Fruit fly (Drosophila melanogaster) whole organism, embryonic: ENCODE data around the gene UQCR-14.

Experiments
- Asciz ChIP-seq: fragments of 200-800 bp; sonication (Bioruptor generic); optimal IDR thresholded peaks from 2 replicates; lab custom pipeline; 2017; ENCODE audit warnings: missing biosample characterization, mild to moderate bottlenecking, missing genetic modification characterization, missing genetic modification reagents
- Awh ChIP-seq: fragments of 200-800 bp; sonication (Bioruptor generic); IDR thresholded peaks from 2 replicates; pipeline ENCODE4, ENCODE4 v1.3.6; 2022; ENCODE audit warnings: missing biosample characterization, missing genetic modification characterization
- CG10147 ChIP-seq: fragments of 200-800 bp; sonication (Bioruptor generic); optimal IDR thresholded peaks from 2 replicates; lab custom pipeline; 2019; ENCODE audit warnings: missing biosample characterization, mild to moderate bottlenecking, missing genetic modification characterization, moderate library complexity
- CG10431 ChIP-seq: fragments of 200-800 bp; sonication (Bioruptor generic); optimal IDR thresholded peaks from 3 replicates; lab custom pipeline; 2018; ENCODE audit warnings: missing biosample characterization, mild to moderate bottlenecking, missing genetic modification characterization
- CG11085 ChIP-seq: fragments of 200-800 bp; sonication (Bioruptor generic); IDR thresholded peaks from 2 replicates; pipeline ENCODE4 v1.3.6; 2022; ENCODE audit warnings: missing biosample characterization, missing genetic modification characterization
- CG12299 ChIP-seq: fragments of 200-800 bp; sonication (Bioruptor generic); optimal IDR thresholded peaks from 2 replicates; lab custom pipeline; 2018; ENCODE audit warnings: missing biosample characterization, mild to moderate bottlenecking, missing genetic modification characterization
- CG13123 ChIP-seq: fragments of 200-800 bp; sonication (Bioruptor generic); optimal IDR thresholded peaks from 2 replicates; lab custom pipeline; 2016; ENCODE audit warnings: missing biosample characterization, missing genetic modification characterization
- CG14667 ChIP-seq: fragments of 200-800 bp; sonication (Bioruptor generic); IDR thresholded peaks from 2 replicates; pipeline ENCODE4 v1.3.6; 2022; ENCODE audit warnings: missing biosample characterization, missing genetic modification characterization
- CG15514 ChIP-seq: fragments of 200-800 bp; sonication (Bioruptor generic); optimal IDR thresholded peaks from 3 replicates; lab custom pipeline; 2017; ENCODE audit warnings: missing biosample characterization, missing genetic modification characterization, mild to moderate bottlenecking, moderate library complexity, missing genetic modification reagents
- CG1603 ChIP-seq: fragments of 200-800 bp; sonication (Bioruptor generic); optimal IDR thresholded peaks from 2 replicates; lab custom pipeline; 2019; ENCODE audit warnings: missing biosample characterization, mild to moderate bottlenecking, missing genetic modification characterization, moderate library complexity
- CG1647 ChIP-seq: fragments of 200-800 bp; sonication (Bioruptor generic); optimal IDR thresholded peaks from 3 replicates; lab custom pipeline; 2016; ENCODE audit warnings: missing biosample characterization, missing genetic modification characterization
- CG17361 ChIP-seq: fragments of 200-800 bp; sonication (Bioruptor generic); IDR thresholded peaks from 3 replicates; pipeline ENCODE4 v1.3.6; 2022; ENCODE audit warnings: missing biosample characterization, missing genetic modification characterization
- CG17802 ChIP-seq: fragments of 200-800 bp; sonication (Bioruptor generic); optimal IDR thresholded peaks from 2 replicates; lab custom pipeline; 2018; ENCODE audit warnings: missing biosample characterization, mild to moderate bottlenecking, missing genetic modification characterization, moderate library complexity
- CG18476 ChIP-seq: fragments of 200-800 bp; sonication (Bioruptor generic); optimal IDR thresholded peaks from 2 replicates; lab custom pipeline; 2016; ENCODE audit warnings: missing biosample characterization, mild to moderate bottlenecking, missing genetic modification characterization
- CG2712 ChIP-seq: fragments of 200-800 bp; optimal IDR thresholded peaks from 3 replicates; lab custom pipeline; 2019; ENCODE audit warnings: missing biosample characterization, mild to moderate bottlenecking, missing genetic modification characterization, moderate library complexity
- CG30403 ChIP-seq: fragments of 200-800 bp; sonication (Bioruptor generic); optimal IDR thresholded peaks from 3 replicates; lab custom pipeline; 2016; ENCODE audit warnings: missing biosample characterization, missing genetic modification characterization
- CG33557 ChIP-seq: fragments of 200-800 bp; sonication (Bioruptor generic); optimal IDR thresholded peaks from 2 replicates; lab custom pipeline; 2019; ENCODE audit warnings: missing biosample characterization, mild to moderate bottlenecking, missing genetic modification characterization, moderate library complexity
- CG7786 ChIP-seq: fragments of 200-800 bp; sonication (Bioruptor generic); optimal IDR thresholded peaks from 2 replicates; lab custom pipeline; 2016; ENCODE audit warnings: missing biosample characterization, missing genetic modification characterization
- CG8089 ChIP-seq: fragments of 200-800 bp; sonication (Bioruptor generic); optimal IDR thresholded peaks from 3 replicates; lab custom pipeline; 2016; ENCODE audit warnings: missing biosample characterization, missing genetic modification characterization
- CG8924 ChIP-seq: fragments of 200-800 bp; optimal IDR thresholded peaks from 3 replicates; lab custom pipeline; 2019; ENCODE audit warnings: missing biosample characterization, mild to moderate bottlenecking, missing genetic modification characterization, moderate library complexity
- CG9437 ChIP-seq: fragments of 200-800 bp; sonication (Bioruptor generic); optimal IDR thresholded peaks from 2 replicates; lab custom pipeline; 2018; ENCODE audit warnings: missing biosample characterization, mild to moderate bottlenecking, missing genetic modification characterization
- CHES-1-like ChIP-seq: fragments of 200-800 bp; sonication (Bioruptor generic); optimal IDR thresholded peaks from 2 replicates; lab custom pipeline; 2016; ENCODE audit warnings: missing biosample characterization, missing genetic modification characterization
- CkIIα-i1 ChIP-seq: fragments of 200-800 bp; sonication (Bioruptor generic); IDR thresholded peaks from 2 replicates; pipeline ENCODE4 v1.3.6; 2022; ENCODE audit warnings: missing biosample characterization, missing genetic modification characterization
- CrebB ChIP-seq: fragments of 200-800 bp; sonication (Bioruptor generic); optimal IDR thresholded peaks from 3 replicates; lab custom pipeline; 2018; ENCODE audit warnings: missing biosample characterization, mild to moderate bottlenecking, missing genetic modification characterization
- D19B ChIP-seq: fragments of 200-800 bp; sonication (Bioruptor generic); optimal IDR thresholded peaks from 2 replicates; lab custom pipeline; 2017; ENCODE audit warnings: missing biosample characterization, mild to moderate bottlenecking, missing genetic modification characterization
- Nf-YB ChIP-seq: fragments of 200-800 bp; sonication (Bioruptor generic); optimal IDR thresholded peaks from 3 replicates; lab custom pipeline; 2019; ENCODE audit warnings: missing biosample characterization, mild to moderate bottlenecking, missing genetic modification characterization, moderate library complexity
- Optix ChIP-seq: fragments of 200-800 bp; sonication (Bioruptor generic); IDR thresholded peaks from 3 replicates; pipeline ENCODE4 v1.3.6; 2022; ENCODE audit warnings: missing biosample characterization, missing genetic modification characterization
- Pdp1 ChIP-seq, 2 experiments: fragments of 200-800 bp; sonication (Bioruptor generic); optimal IDR thresholded peaks; 3 replicates each; lab custom pipeline; 2016; ENCODE audit warnings: missing biosample characterization in 2 of 2, missing genetic modification characterization in 2 of 2, mild to moderate bottlenecking in 1 of 2, moderate library complexity in 1 of 2
- Rx ChIP-seq: fragments of 200-800 bp; sonication (Bioruptor generic); IDR thresholded peaks from 2 replicates; pipeline ENCODE4 v1.3.6; 2022; ENCODE audit warnings: missing biosample characterization, missing genetic modification characterization
- Stat92E ChIP-seq, 3 experiments: fragments of >200 bp in 2 of 3; fragments of 200-800 bp in 1 of 3; sonication (Bioruptor generic) in 1 of 3; optimal IDR thresholded peaks; 2 replicates each; lab custom pipeline; 2017 to 2019; ENCODE audit warnings: missing biosample characterization in 3 of 3, missing genetic modification characterization in 3 of 3, mild to moderate bottlenecking in 1 of 3, moderate library complexity in 1 of 3
- ara ChIP-seq: fragments of 200-800 bp; sonication (Bioruptor generic); IDR thresholded peaks from 2 replicates; pipeline ENCODE4 v1.3.6; 2022; ENCODE audit warnings: missing biosample characterization, missing genetic modification characterization
- ash1 ChIP-seq: fragments of 200-800 bp; sonication (Bioruptor generic); optimal IDR thresholded peaks from 2 replicates; lab custom pipeline; 2018; ENCODE audit warnings: missing biosample characterization, mild to moderate bottlenecking, missing genetic modification characterization
- bab2 ChIP-seq: fragments of 200-800 bp; sonication (Bioruptor generic); optimal IDR thresholded peaks from 2 replicates; lab custom pipeline; 2016; ENCODE audit warnings: missing biosample characterization, missing genetic modification characterization
- cato ChIP-seq: fragments of 200-800 bp; sonication (Bioruptor generic); optimal IDR thresholded peaks from 2 replicates; lab custom pipeline; 2016; ENCODE audit warnings: missing biosample characterization, missing genetic modification characterization, borderline replicate concordance
- caup ChIP-seq: fragments of 200-800 bp; sonication (Bioruptor generic); optimal IDR thresholded peaks from 3 replicates; lab custom pipeline; 2017; ENCODE audit warnings: missing biosample characterization, mild to moderate bottlenecking, missing genetic modification characterization, moderate library complexity; ENCODE audit not compliant: severe bottlenecking
- dmrt11E ChIP-seq: fragments of 200-800 bp; sonication (Bioruptor generic); optimal IDR thresholded peaks from 3 replicates; lab custom pipeline; 2018; ENCODE audit warnings: missing biosample characterization, mild to moderate bottlenecking, missing genetic modification characterization, moderate library complexity
- dysf ChIP-seq: fragments of 200-800 bp; sonication (Bioruptor generic); IDR thresholded peaks from 3 replicates; pipeline ENCODE4 v1.3.6; 2022; ENCODE audit warnings: missing biosample characterization, missing genetic modification characterization
- ind ChIP-seq: fragments of 200-800 bp; sonication (Bioruptor generic); optimal IDR thresholded peaks from 3 replicates; lab custom pipeline; 2016; ENCODE audit warnings: missing biosample characterization, missing genetic modification characterization
- lmd ChIP-seq: fragments of 200-800 bp; sonication (Bioruptor generic); IDR thresholded peaks from 2 replicates; pipeline ENCODE4 v1.3.6; 2022; ENCODE audit warnings: missing biosample characterization, missing genetic modification characterization
- lola ChIP-seq, 3 experiments: fragments of >200 bp in 2 of 3; fragments of 200-800 bp in 1 of 3; sonication (Bioruptor generic) in 1 of 3; optimal IDR thresholded peaks; 2 replicates each; lab custom pipeline; 2017 to 2019; ENCODE audit warnings: missing biosample characterization in 3 of 3, missing genetic modification characterization in 3 of 3, mild to moderate bottlenecking in 1 of 3, moderate library complexity in 1 of 3
- mld ChIP-seq: fragments of 200-800 bp; sonication (Bioruptor generic); IDR thresholded peaks from 3 replicates; pipeline ENCODE4 v1.3.6; 2022; ENCODE audit warnings: missing biosample characterization, missing genetic modification characterization; ENCODE audit not compliant: partially characterized antibody
- nom ChIP-seq: fragments of 200-800 bp; sonication (Bioruptor generic); optimal IDR thresholded peaks from 2 replicates; lab custom pipeline; 2017; ENCODE audit warnings: missing biosample characterization, missing genetic modification characterization, mild to moderate bottlenecking, moderate library complexity, missing genetic modification reagents
- pan ChIP-seq, 4 experiments: fragments of >200 bp in 3 of 4; fragments of 200-800 bp in 1 of 4; sonication (Bioruptor generic) in 1 of 4; optimal IDR thresholded peaks in 3 of 4; IDR thresholded peaks in 1 of 4; 2 replicates each; pipeline versions ENCODE4 v1.3.6 to Lab custom; 2017 to 2022; ENCODE audit warnings: missing biosample characterization in 2 of 4, missing genetic modification characterization in 2 of 4, mixed read lengths in 1 of 4
- pum ChIP-seq: fragments of 200-800 bp; sonication (Bioruptor generic); optimal IDR thresholded peaks from 2 replicates; lab custom pipeline; 2016; ENCODE audit warnings: missing biosample characterization, missing genetic modification characterization
- slbo ChIP-seq: fragments of 200-800 bp; sonication (Bioruptor generic); IDR thresholded peaks from 2 replicates; pipeline ENCODE4 v1.3.6; 2022; ENCODE audit warnings: missing biosample characterization, missing genetic modification characterization
- tap ChIP-seq: fragments of 200-800 bp; optimal IDR thresholded peaks from 3 replicates; lab custom pipeline; 2019; ENCODE audit warnings: missing biosample characterization, mild to moderate bottlenecking, missing genetic modification characterization, moderate library complexity
- trem ChIP-seq: fragments of 200-800 bp; optimal IDR thresholded peaks from 3 replicates; lab custom pipeline; 2019; ENCODE audit warnings: missing biosample characterization, mild to moderate bottlenecking, missing genetic modification characterization, moderate library complexity
- tx ChIP-seq: fragments of 200-800 bp; sonication (Bioruptor generic); optimal IDR thresholded peaks from 2 replicates; lab custom pipeline; 2016; ENCODE audit warnings: missing biosample characterization, missing genetic modification characterization
- wor ChIP-seq: fragments of 200-800 bp; sonication (Bioruptor generic); IDR thresholded peaks from 2 replicates; pipeline ENCODE4 v1.3.6; 2022; ENCODE audit warnings: missing biosample characterization, missing genetic modification characterization

UQCR-14 gene

dm6 chrX:16333434-16334141 is 47.5 kb downstream of the UQCR-14 start, which contains the start of the genes CG9921 and Dsp1 (continued):
- peak; percentile 5 for TF ChIP-seq CG1603 (tag; lab: Kevin White, UChicago)
- TF ChIP-seq wor (GFP tag; lab: Robert Waterston, UW), result no peak
- no peak for TF ChIP-seq Pdp1 (GFP tag; optimal IDR thresholded peaks at IDR 0.05; lab: Kevin White, UChicago)
- no peak for TF ChIP-seq CG13123 (GFP tag; lab: Kevin White, UChicago)
- TF ChIP-seq D19B (GFP tag; lab: Kevin White, UChicago), result no peak
- no peak for TF ChIP-seq cato
- TF ChIP-seq Stat92E (GFP tag; optimal IDR thresholded peaks at IDR 0.05; lab: Kevin White, UChicago), result no peak
- no peak for TF ChIP-seq CG10147 (GFP tag; lab: Kevin White, UChicago)
- no peak for TF ChIP-seq caup
- TF ChIP-seq ara, result no peak
- TF ChIP-seq CG15514 (GFP tag; lab: Kevin White, UChicago), result peak; percentile 72
- no peak for TF ChIP-seq tx (GFP tag; lab: Kevin White, UChicago)
- TF ChIP-seq CG8089 (GFP tag; lab: Kevin White, UChicago), result no peak
- no peak for TF ChIP-seq CG2712 (tag; lab: Kevin White, UChicago)
- no peak for TF ChIP-seq ash1 (GFP tag; lab: Kevin White, UChicago)
- TF ChIP-seq CG12299 (tag; lab: Kevin White, UChicago), result no peak
- TF ChIP-seq CG11085 (GFP tag; lab: Robert Waterston, UW), result no peak
- no peak for TF ChIP-seq slbo
- TF ChIP-seq lmd (GFP tag; lab: Robert Waterston, UW), result no peak
- TF ChIP-seq mld, result no peak
- no peak for TF ChIP-seq trem
- peak; percentile 13 for TF ChIP-seq nom (GFP tag; lab: Kevin White, UChicago)
- no peak for TF ChIP-seq CG33557
- no peak for TF ChIP-seq CG14667
- TF ChIP-seq pum (GFP tag; lab: Kevin White, UChicago), result no peak
- peak in 1 of 3 experiments; percentile 44 for TF ChIP-seq lola (GFP tag; optimal IDR thresholded peaks at IDR 0.05; lab: Kevin White, UChicago)
- TF ChIP-seq CG30403 (GFP tag; lab: Kevin White, UChicago), result no peak
- no peak for TF ChIP-seq ind
- no peak for TF ChIP-seq bab2 (GFP tag; lab: Kevin White, UChicago)
- no peak for TF ChIP-seq Optix
- no peak for TF ChIP-seq Nf-YB (GFP tag; lab: Kevin White, UChicago)
- no peak for TF ChIP-seq tap (tag; lab: Kevin White, UChicago)
- no peak for TF ChIP-seq CG17361
- no peak for TF ChIP-seq pan (optimal IDR thresholded peaks at IDR 0.05; lab: Kevin White, UChicago)
- TF ChIP-seq pan (GFP tag; optimal IDR thresholded peaks at IDR 0.05 in 1 of 2, IDR thresholded peaks at IDR 0.05 in 1 of 2), result no peak
- peak; percentile 18 for TF ChIP-seq Asciz (GFP tag; lab: Kevin White, UChicago)
- TF ChIP-seq Rx (GFP tag; lab: Robert Waterston, UW), result no peak
- TF ChIP-seq dysf, result no peak
- TF ChIP-seq Awh (GFP tag; lab: Robert Waterston, UW), result no peak
- TF ChIP-seq CG8924, result peak; percentile 45
- peak; percentile 38 for TF ChIP-seq CrebB (tag; lab: Kevin White, UChicago)
- no peak for TF ChIP-seq CG18476
- no peak for TF ChIP-seq CG17802 (tag; lab: Kevin White, UChicago)
- TF ChIP-seq CkIIα-i1 (GFP tag; lab: Robert Waterston, UW), result no peak
- TF ChIP-seq dmrt11E (tag; lab: Kevin White, UChicago), result no peak
- TF ChIP-seq CG10431 (GFP tag; lab: Kevin White, UChicago), result no peak
- TF ChIP-seq CHES-1-like, result no peak
- TF ChIP-seq CG7786 (GFP tag; lab: Kevin White, UChicago), result no peak
- no peak for TF ChIP-seq CG9437
- no peak for TF ChIP-seq CG1647 (GFP tag; lab: Kevin White, UChicago)
